4 fruit fly cellular contexts compared by ENCODE assay signal in genomic region chr2L:2163568-2163953, dm6.
A peak's percentile ranks its signal among the peaks of the same experiment; 100 is the strongest.
TF ChIP-seq lines count a peak whose summit lies in the region.

No protein-coding gene starts in this region.

- TF ChIP-seq CTCF in whole organism, embryonic (GFP tag; optimal IDR thresholded peaks at IDR 0.05; lab: Kevin White, UChicago) = peak; percentile 45

TF ChIP-seq in whole organism, embryonic, 481 proteins besides CTCF, POLR2A, EP300 and RAD21 (continues in another document):
- TF ChIP-seq Sox102F (GFP tag; optimal IDR thresholded peaks at IDR 0.05; lab: Kevin White, UChicago) = peak; percentile 89
- peak; percentile 70 for TF ChIP-seq klu (GFP tag; IDR thresholded peaks at IDR 0.05; lab: Robert Waterston, UW)
- TF ChIP-seq schlank (tag; optimal IDR thresholded peaks at IDR 0.05; lab: Kevin White, UChicago) = peak; percentile 50
- TF ChIP-seq Fer1 (GFP tag; optimal IDR thresholded peaks at IDR 0.05; lab: Kevin White, UChicago) = peak; percentile 40
- peak; percentile 65 for TF ChIP-seq wek (GFP tag; optimal IDR thresholded peaks at IDR 0.05; lab: Kevin White, UChicago)
- TF ChIP-seq CG6175 (GFP tag; IDR thresholded peaks at IDR 0.05; lab: Robert Waterston, UW) = peak; percentile 53
- peak; percentile 94 for TF ChIP-seq bab2 (GFP tag; optimal IDR thresholded peaks at IDR 0.05; lab: Kevin White, UChicago)
- peak; percentile 94 for TF ChIP-seq CG1603 (tag; optimal IDR thresholded peaks at IDR 0.05; lab: Kevin White, UChicago)
- no peak for TF ChIP-seq tna (GFP tag; IDR thresholded peaks at IDR 0.05; lab: Robert Waterston, UW; ENCODE audit: partially characterized antibody)
- TF ChIP-seq CG3163 (GFP tag; optimal IDR thresholded peaks at IDR 0.05; lab: Kevin White, UChicago) = peak; percentile 84
- TF ChIP-seq Med (GFP tag; lab: Kevin White, UChicago) = peak; percentile 98
- TF ChIP-seq CG8089 (GFP tag; optimal IDR thresholded peaks at IDR 0.05; lab: Kevin White, UChicago) = peak; percentile 90
- peak; percentile 78 for TF ChIP-seq CG15479 (GFP tag; optimal IDR thresholded peaks at IDR 0.05; lab: Kevin White, UChicago)
- peak; percentile 81 for TF ChIP-seq CG12942 (GFP tag; optimal IDR thresholded peaks at IDR 0.05; lab: Kevin White, UChicago)
- TF ChIP-seq trem (tag; optimal IDR thresholded peaks at IDR 0.05; lab: Kevin White, UChicago) = peak; percentile 90
- peak; percentile 81 for TF ChIP-seq CG11696 (GFP tag; IDR thresholded peaks at IDR 0.05; lab: Robert Waterston, UW)
- peak; percentile 92 for TF ChIP-seq Rx (GFP tag; IDR thresholded peaks at IDR 0.05; lab: Robert Waterston, UW)
- TF ChIP-seq en (GFP tag; optimal IDR thresholded peaks at IDR 0.05; lab: Kevin White, UChicago) = peak; percentile 87
- TF ChIP-seq Atf6 (GFP tag; IDR thresholded peaks at IDR 0.05; lab: Robert Waterston, UW) = peak; percentile 84
- TF ChIP-seq CG2678 (tag; optimal IDR thresholded peaks at IDR 0.05; lab: Kevin White, UChicago) = peak; percentile 86
- peak; percentile 87 for TF ChIP-seq CG17359 (tag; optimal IDR thresholded peaks at IDR 0.05; lab: Kevin White, UChicago)
- no peak for TF ChIP-seq usp (GFP tag; optimal IDR thresholded peaks at IDR 0.05; lab: Kevin White, UChicago)

TF ChIP-seq in whole organism, prepupa, 60 proteins besides CTCF, POLR2A, EP300 and RAD21 (continues in another document):
- TF ChIP-seq Hr39 (GFP tag; optimal IDR thresholded peaks at IDR 0.05; lab: Kevin White, UChicago) (peak; percentile 96), svp (GFP tag; lab: Kevin White, UChicago) (peak; percentile 98), CG11762 (GFP tag; optimal IDR thresholded peaks at IDR 0.05; lab: Kevin White, UChicago; ENCODE audit: insufficient read depth) (peak; percentile 84), lz (GFP tag; optimal IDR thresholded peaks at IDR 0.05; lab: Kevin White, UChicago) (peak; percentile 97), Gug (GFP tag; IDR thresholded peaks at IDR 0.05; lab: Robert Waterston, UW) (peak; percentile 89), Eip75B (GFP tag; optimal IDR thresholded peaks at IDR 0.05; lab: Kevin White, UChicago) (peak; percentile 95), CG32006 (GFP tag; optimal IDR thresholded peaks at IDR 0.05; lab: Kevin White, UChicago) (peak; percentile 89), CG10669 (GFP tag; optimal IDR thresholded peaks at IDR 0.05; lab: Kevin White, UChicago) (peak; percentile 93), Ets21C (GFP tag; optimal IDR thresholded peaks at IDR 0.05; lab: Kevin White, UChicago) (peak; percentile 87), CG3919 (GFP tag; optimal IDR thresholded peaks at IDR 0.05; lab: Kevin White, UChicago) (peak; percentile 93), dac (GFP tag; optimal IDR thresholded peaks at IDR 0.05; lab: Kevin White, UChicago) (peak; percentile 79), CG1621 (tag; optimal IDR thresholded peaks at IDR 0.05; lab: Kevin White, UChicago) (peak; percentile 96), CG11902 (GFP tag; optimal IDR thresholded peaks at IDR 0.05; lab: Kevin White, UChicago) (peak; percentile 90), spab (GFP tag; optimal IDR thresholded peaks at IDR 0.05; lab: Kevin White, UChicago) (peak; percentile 94), CG3032 (tag; optimal IDR thresholded peaks at IDR 0.05; lab: Kevin White, UChicago) (peak; percentile 95), Met (GFP tag; optimal IDR thresholded peaks at IDR 0.05; lab: Kevin White, UChicago) (peak; percentile 97), OdsH (GFP tag; optimal IDR thresholded peaks at IDR 0.05; lab: Kevin White, UChicago) (peak; percentile 88), CG8119 (GFP tag; IDR thresholded peaks at IDR 0.05; lab: Robert Waterston, UW) (peak; percentile 92), eg (GFP tag; IDR thresholded peaks at IDR 0.05; lab: Robert Waterston, UW) (peak; percentile 91), CG6792 (GFP tag; optimal IDR thresholded peaks at IDR 0.05; lab: Kevin White, UChicago) (peak; percentile 92), CG6163 (GFP tag; IDR thresholded peaks at IDR 0.05; lab: Robert Waterston, UW) (peak; percentile 97), CG7368 (GFP tag; optimal IDR thresholded peaks at IDR 0.05; lab: Kevin White, UChicago) (peak; percentile 89), CG11294 (GFP tag; IDR thresholded peaks at IDR 0.05; lab: Robert Waterston, UW) (peak; percentile 86), Sox14 (GFP tag; optimal IDR thresholded peaks at IDR 0.05; lab: Kevin White, UChicago) (peak; percentile 98)

TF ChIP-seq in whole organism, pupa, 21 proteins besides CTCF, POLR2A, EP300 and RAD21:
- peak; percentile 93 for TF ChIP-seq CG8159 (tag; optimal IDR thresholded peaks at IDR 0.05; lab: Kevin White, UChicago)
- peak; percentile 72 for TF ChIP-seq EcR (GFP tag; optimal IDR thresholded peaks at IDR 0.05; lab: Kevin White, UChicago)
- peak; percentile 94 for TF ChIP-seq rn (GFP tag; IDR thresholded peaks at IDR 0.05; lab: Robert Waterston, UW)
- peak; percentile 92 for TF ChIP-seq Pif1A (GFP tag; optimal IDR thresholded peaks at IDR 0.05; lab: Kevin White, UChicago)
- peak; percentile 91 for TF ChIP-seq Pif1B (GFP tag; optimal IDR thresholded peaks at IDR 0.05; lab: Kevin White, UChicago)
- peak; percentile 86 for TF ChIP-seq CG32121 (GFP tag; IDR thresholded peaks at IDR 0.05; lab: Robert Waterston, UW)
- peak; percentile 87 for TF ChIP-seq Ets98B (GFP tag; IDR thresholded peaks at IDR 0.05; lab: Robert Waterston, UW)
- TF ChIP-seq CG9948 (tag; optimal IDR thresholded peaks at IDR 0.05; lab: Kevin White, UChicago) = peak; percentile 94
- TF ChIP-seq CG15710 (tag; optimal IDR thresholded peaks at IDR 0.05; lab: Kevin White, UChicago) = peak; percentile 97
- peak; percentile 93 for TF ChIP-seq gl (tag; optimal IDR thresholded peaks at IDR 0.05; lab: Kevin White, UChicago)
- TF ChIP-seq CG4496 (GFP tag; IDR thresholded peaks at IDR 0.05; lab: Robert Waterston, UW) = peak; percentile 96
- TF ChIP-seq CG14655 (GFP tag; optimal IDR thresholded peaks at IDR 0.05; lab: Kevin White, UChicago) = peak; percentile 94
- TF ChIP-seq D1 (tag; optimal IDR thresholded peaks at IDR 0.05; lab: Kevin White, UChicago) = peak; percentile 76
- TF ChIP-seq CG12605 (GFP tag; IDR thresholded peaks at IDR 0.05; lab: Robert Waterston, UW) = peak; percentile 89
- peak; percentile 93 for TF ChIP-seq Snoo (tag; optimal IDR thresholded peaks at IDR 0.05; lab: Kevin White, UChicago)
- peak; percentile 89 for TF ChIP-seq CG13204 (GFP tag; optimal IDR thresholded peaks at IDR 0.05; lab: Kevin White, UChicago)
- TF ChIP-seq CG34367 (tag; optimal IDR thresholded peaks at IDR 0.05; lab: Kevin White, UChicago) = peak; percentile 94
- peak; percentile 94 for TF ChIP-seq CG17806 (tag; optimal IDR thresholded peaks at IDR 0.05; lab: Kevin White, UChicago)
- peak; percentile 92 for TF ChIP-seq CG8301 (tag; optimal IDR thresholded peaks at IDR 0.05; lab: Kevin White, UChicago)
- peak; percentile 97 for TF ChIP-seq fd96Ca (GFP tag; IDR thresholded peaks at IDR 0.05; lab: Robert Waterston, UW)
- TF ChIP-seq CG10348 (GFP tag; IDR thresholded peaks at IDR 0.05; lab: Robert Waterston, UW) = peak; percentile 55; the same call in 1 of the 2 replicates

TF ChIP-seq in whole organism, wandering third instar larva, 38 proteins besides CTCF, POLR2A, EP300 and RAD21 (continues in another document):
- TF ChIP-seq GATAd (GFP tag; optimal IDR thresholded peaks at IDR 0.05; lab: Kevin White, UChicago) = no peak
- TF ChIP-seq Myc (optimal IDR thresholded peaks at IDR 0.05; lab: Kevin White, UChicago) = no peak
- peak; percentile 71 for TF ChIP-seq CG9705 (GFP tag; optimal IDR thresholded peaks at IDR 0.05; lab: Kevin White, UChicago)
- peak; percentile 87 for TF ChIP-seq Jra (GFP tag; optimal IDR thresholded peaks at IDR 0.05; lab: Kevin White, UChicago)
- peak; percentile 95 for TF ChIP-seq psq (GFP tag; optimal IDR thresholded peaks at IDR 0.05; lab: Kevin White, UChicago)
- peak; percentile 77 for TF ChIP-seq Hnf4 (GFP tag; optimal IDR thresholded peaks at IDR 0.05; lab: Kevin White, UChicago)
- no peak for TF ChIP-seq Abd-B (GFP tag; optimal IDR thresholded peaks at IDR 0.05; lab: Kevin White, UChicago)
- TF ChIP-seq br (GFP tag; optimal IDR thresholded peaks at IDR 0.05; lab: Kevin White, UChicago) = peak; percentile 97
- peak; percentile 97 for TF ChIP-seq fru (GFP tag; optimal IDR thresholded peaks at IDR 0.05; lab: Kevin White, UChicago)
- TF ChIP-seq Dfd (GFP tag; optimal IDR thresholded peaks at IDR 0.05; lab: Kevin White, UChicago) = no peak
- TF ChIP-seq CG32264 (GFP tag; optimal IDR thresholded peaks at IDR 0.05; lab: Kevin White, UChicago) = peak; percentile 68
- TF ChIP-seq sage (GFP tag; optimal IDR thresholded peaks at IDR 0.05; lab: Kevin White, UChicago) = peak; percentile 62
- TF ChIP-seq tai (GFP tag; optimal IDR thresholded peaks at IDR 0.05; lab: Kevin White, UChicago) = no peak
- peak; percentile 88 for TF ChIP-seq OdsH (GFP tag; optimal IDR thresholded peaks at IDR 0.05; lab: Kevin White, UChicago)
- peak; percentile 93 for TF ChIP-seq Sp1 (GFP tag; optimal IDR thresholded peaks at IDR 0.05; lab: Kevin White, UChicago)
- no peak for TF ChIP-seq pan (optimal IDR thresholded peaks at IDR 0.05; lab: Kevin White, UChicago)
- peak in 1 of 2 experiments; percentile 57 for TF ChIP-seq dl (GFP tag; optimal IDR thresholded peaks at IDR 0.05; lab: Kevin White, UChicago; ENCODE audit: insufficient read depth in 1 of 2, partially characterized antibody in 2 of 2)
- peak; percentile 93 for TF ChIP-seq h (GFP tag; optimal IDR thresholded peaks at IDR 0.05; lab: Kevin White, UChicago)
- peak; percentile 73 for TF ChIP-seq sv (GFP tag; optimal IDR thresholded peaks at IDR 0.05; lab: Kevin White, UChicago)
- TF ChIP-seq dmrt93B (GFP tag; optimal IDR thresholded peaks at IDR 0.05; lab: Kevin White, UChicago) = peak; percentile 86
- TF ChIP-seq jim (GFP tag; optimal IDR thresholded peaks at IDR 0.05; lab: Kevin White, UChicago) = peak; percentile 85
- peak; percentile 63 for TF ChIP-seq brk (GFP tag; optimal IDR thresholded peaks at IDR 0.05; lab: Kevin White, UChicago)
- TF ChIP-seq foxo (GFP tag; optimal IDR thresholded peaks at IDR 0.05; lab: Kevin White, UChicago) = peak; percentile 87 to 92
- peak; percentile 72 for TF ChIP-seq Hr83 (GFP tag; optimal IDR thresholded peaks at IDR 0.05; lab: Kevin White, UChicago; ENCODE audit: poor library complexity, severe bottlenecking)
- peak; percentile 61 for TF ChIP-seq dsf (GFP tag; optimal IDR thresholded peaks at IDR 0.05; lab: Kevin White, UChicago; ENCODE audit: borderline replicate concordance)
- TF ChIP-seq N (GFP tag; optimal IDR thresholded peaks at IDR 0.05; lab: Kevin White, UChicago) = no peak
- peak; percentile 32 for TF ChIP-seq Dif (GFP tag; optimal IDR thresholded peaks at IDR 0.05; lab: Kevin White, UChicago; ENCODE audit: partially characterized antibody)
- no peak for TF ChIP-seq lola (GFP tag; optimal IDR thresholded peaks at IDR 0.05; lab: Kevin White, UChicago)
- TF ChIP-seq Hr78 (GFP tag; optimal IDR thresholded peaks at IDR 0.05; lab: Kevin White, UChicago) = no peak
- peak; percentile 67 for TF ChIP-seq Rel (GFP tag; optimal IDR thresholded peaks at IDR 0.05; lab: Kevin White, UChicago)
- peak; percentile 71 for TF ChIP-seq Rel (tag; optimal IDR thresholded peaks at IDR 0.05; lab: Kevin White, UChicago)
- peak; percentile 94 for TF ChIP-seq woc (GFP tag; optimal IDR thresholded peaks at IDR 0.05; lab: Kevin White, UChicago)

Comparison
In these comparisons a context has a peak if more than half of its experiments do, and no peak if none do; other contexts are left out.
1. Of the 7 proteins assayed by ChIP-seq in both whole organism, embryonic and whole organism, prepupa: peak only in whole organism, embryonic: none; only in whole organism, prepupa: Hr39 and Lpt; in both: Blimp-1, CG16779, CG6854, Gug and Sox102F; in neither: 0.